Fruit fly (Drosophila melanogaster) S2 (cell line): ENCODE results near the gene Spn.

Experiments used
- CG8478 ChIP-seq: fragments of >200 bp; optimal IDR thresholded peaks from 2 replicates; lab custom pipeline; 2018
- CTCF ChIP-seq, 2 experiments: fragments of >200 bp; optimal IDR thresholded peaks; 2 replicates each; lab custom pipeline; 2018

Gene Spn

DNA sequence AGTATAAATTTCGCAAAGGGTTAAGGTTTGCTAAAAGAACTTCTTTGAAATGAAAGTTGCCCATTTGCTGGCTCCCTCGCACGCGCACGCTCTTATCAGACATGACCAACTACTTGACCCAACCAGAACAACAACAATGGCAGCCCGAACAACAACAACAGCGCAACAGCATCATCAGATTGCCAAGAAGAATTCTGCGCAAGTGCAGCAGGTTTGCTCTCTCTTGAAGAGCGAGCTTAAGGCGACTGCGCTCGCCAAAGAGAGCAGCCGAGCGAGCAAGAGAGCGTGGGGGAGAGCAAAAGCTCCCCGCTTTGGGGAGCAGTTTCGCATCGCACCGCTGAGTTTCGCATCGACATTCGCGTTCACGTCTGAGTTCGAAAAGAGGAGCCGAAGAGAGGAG lies 64.2 kb downstream of the Spn start:
- TF ChIP-seq CG8478 (lab: Kevin White, UChicago) (no peak), CTCF (optimal IDR thresholded peaks at IDR 0.05; lab: Kevin White, UChicago) (no peak)

DNA sequence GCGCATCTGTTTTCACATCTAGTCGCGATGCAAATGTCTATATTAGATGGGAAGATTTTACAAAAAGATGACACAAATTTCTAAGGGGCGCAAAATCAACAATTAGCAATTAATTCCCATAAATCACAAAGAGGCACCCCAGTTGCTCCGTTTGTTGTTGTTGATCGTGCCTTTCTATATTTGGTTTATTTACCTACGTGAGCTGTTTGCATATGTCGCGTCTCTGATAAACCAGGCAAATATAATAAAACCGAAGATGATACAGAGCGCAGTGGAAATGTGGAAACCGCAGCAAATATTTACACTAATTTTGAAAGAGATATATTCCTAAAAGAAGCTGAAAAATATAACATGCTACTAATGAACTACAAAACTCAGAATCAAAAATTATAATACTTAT lies 64.7 kb downstream of the Spn start:
- TF ChIP-seq CTCF (optimal IDR thresholded peaks at IDR 0.05; lab: Kevin White, UChicago) (no peak), CG8478 (lab: Kevin White, UChicago) (no peak)

DNA sequence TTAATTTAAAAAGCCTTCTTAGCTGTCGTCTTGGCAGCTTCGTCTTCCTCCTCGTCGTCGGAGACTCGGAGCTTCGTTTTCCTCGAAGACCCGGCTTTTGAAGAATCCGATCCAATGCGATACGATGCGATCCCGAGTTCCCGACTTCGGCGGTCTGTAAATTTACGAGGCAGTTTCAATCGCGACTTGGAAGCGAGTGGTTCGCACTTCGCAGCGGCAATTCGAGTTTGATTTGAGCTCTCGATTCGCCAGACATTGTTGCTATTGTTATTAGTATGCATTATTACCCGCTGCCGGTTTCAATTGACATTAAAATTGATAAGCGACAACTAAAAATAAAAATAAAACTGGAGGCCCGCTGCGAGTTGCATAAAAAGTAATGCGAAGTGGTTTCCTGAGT lies 65.5 kb downstream of the Spn start, which contains the start of gene CG1146:
Gene CG1146 (plus strand): TSS at position 171 of the 400 bp plus-strand sequence.
- TF ChIP-seq CTCF (optimal IDR thresholded peaks at IDR 0.05; lab: Kevin White, UChicago) = no peak
- TF ChIP-seq CG8478 (lab: Kevin White, UChicago) = no peak

DNA sequence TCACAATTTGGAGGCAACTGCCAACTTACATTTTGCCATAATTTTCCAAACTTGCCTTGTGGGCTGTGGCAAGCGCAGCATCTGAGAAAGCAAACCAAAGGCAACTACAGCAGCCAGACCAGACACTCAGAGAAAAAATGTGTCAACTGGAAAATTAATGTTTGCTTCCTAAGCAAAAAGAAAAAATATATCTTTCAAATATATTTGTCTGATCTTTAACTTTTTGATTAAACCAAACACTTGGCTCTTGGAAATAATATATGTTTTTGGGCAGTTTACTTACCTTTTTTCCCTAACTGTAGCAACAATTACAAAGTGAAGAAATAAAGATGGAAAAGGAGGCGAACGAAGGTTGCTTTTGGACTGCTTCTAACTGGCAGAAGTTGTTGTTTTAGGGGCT lies 66.8 kb downstream of the Spn start:
- TF ChIP-seq CG8478 (lab: Kevin White, UChicago) (no peak), CTCF (optimal IDR thresholded peaks at IDR 0.05; lab: Kevin White, UChicago) (no peak)

DNA sequence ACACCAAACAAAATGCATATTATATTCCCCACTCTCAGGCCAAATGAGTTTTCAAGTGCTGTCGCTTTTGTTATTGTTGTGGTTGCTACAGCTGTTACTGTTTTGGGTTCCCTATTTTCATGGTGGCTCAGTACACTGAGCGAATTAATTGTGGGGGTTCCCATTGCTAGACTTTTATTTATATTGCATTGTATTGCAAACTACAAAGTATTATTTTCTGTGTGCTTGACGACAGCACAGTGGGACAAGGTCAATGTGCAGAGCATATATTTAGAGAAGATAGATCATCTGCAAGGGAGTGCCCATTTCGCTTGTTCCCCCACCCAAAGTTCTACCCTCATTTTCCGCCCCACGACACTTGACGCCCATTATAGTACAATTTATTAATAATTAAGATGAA lies 67.6 kb downstream of the Spn start:
- no peak for TF ChIP-seq CTCF (optimal IDR thresholded peaks at IDR 0.05; lab: Kevin White, UChicago)
- no peak for TF ChIP-seq CG8478 (lab: Kevin White, UChicago)

DNA sequence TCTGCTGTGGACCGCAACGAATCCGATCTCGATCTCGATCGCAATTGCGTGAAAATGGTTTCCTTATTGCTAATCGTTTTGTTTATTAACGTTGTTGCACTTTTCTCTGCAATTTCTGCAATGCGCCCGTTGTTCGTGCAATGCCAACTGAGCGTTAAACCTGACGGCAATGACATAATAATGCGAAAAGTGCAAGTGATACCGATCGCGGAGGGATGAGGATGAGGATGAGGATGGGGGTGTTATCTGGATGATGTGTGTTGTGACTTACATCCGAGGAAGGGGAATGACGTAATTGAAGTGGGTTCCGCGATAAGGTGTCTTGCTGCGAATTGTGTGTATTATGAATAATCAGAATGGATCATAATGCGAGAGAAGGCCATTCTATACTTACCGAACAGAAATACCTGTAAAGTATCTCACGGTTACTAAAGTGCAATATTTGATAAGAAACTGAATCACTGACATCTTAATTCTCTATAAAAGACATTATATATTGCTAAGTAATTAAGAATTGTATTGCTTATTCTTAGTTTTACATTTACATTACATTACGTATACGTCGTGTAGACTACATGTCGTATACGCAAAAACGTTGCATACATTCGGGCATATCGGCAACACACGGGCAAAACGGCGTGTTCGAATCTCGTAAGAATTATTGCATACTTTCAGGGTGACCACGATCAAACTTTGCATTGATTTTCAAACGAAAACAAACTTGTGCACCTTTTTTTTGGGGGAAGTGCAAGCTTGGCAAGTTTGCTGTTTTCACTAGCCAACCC lies 68.6 kb downstream of the Spn start:
- peak; percentile 58 to 70 for TF ChIP-seq CTCF (optimal IDR thresholded peaks at IDR 0.05; lab: Kevin White, UChicago)
- TF ChIP-seq CG8478 (lab: Kevin White, UChicago) = no peak

DNA sequence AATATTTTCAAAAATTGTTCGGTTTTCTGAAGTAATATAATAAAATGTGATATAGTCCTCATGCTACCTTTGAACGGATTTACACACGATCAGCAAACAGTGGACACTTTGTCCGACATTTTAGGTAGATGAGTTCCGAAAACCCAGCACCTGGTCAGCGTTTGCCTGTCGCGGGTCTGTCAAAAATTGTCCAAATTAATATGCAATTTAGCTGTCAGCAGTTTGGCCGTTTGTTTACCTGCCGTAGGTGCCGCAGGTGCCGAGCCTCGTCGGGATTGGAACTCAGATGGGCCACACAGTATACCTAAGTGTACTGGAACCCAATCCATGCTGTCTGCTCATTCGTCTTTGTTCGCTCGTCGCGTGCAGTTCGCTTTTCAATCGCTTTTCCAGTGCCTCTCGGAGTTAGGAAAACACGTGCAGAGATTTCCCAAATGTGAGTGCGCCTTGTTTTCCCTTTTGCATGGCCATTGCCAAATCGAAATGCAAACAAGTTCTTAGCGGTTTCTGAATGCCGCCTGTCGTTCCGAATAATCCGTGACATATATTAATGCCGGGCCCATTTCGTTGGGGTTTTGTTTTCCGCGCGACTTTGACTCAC lies 71.1 kb downstream of the Spn start:
- no peak for TF ChIP-seq CTCF (optimal IDR thresholded peaks at IDR 0.05; lab: Kevin White, UChicago)
- TF ChIP-seq CG8478 (lab: Kevin White, UChicago) = no peak

DNA sequence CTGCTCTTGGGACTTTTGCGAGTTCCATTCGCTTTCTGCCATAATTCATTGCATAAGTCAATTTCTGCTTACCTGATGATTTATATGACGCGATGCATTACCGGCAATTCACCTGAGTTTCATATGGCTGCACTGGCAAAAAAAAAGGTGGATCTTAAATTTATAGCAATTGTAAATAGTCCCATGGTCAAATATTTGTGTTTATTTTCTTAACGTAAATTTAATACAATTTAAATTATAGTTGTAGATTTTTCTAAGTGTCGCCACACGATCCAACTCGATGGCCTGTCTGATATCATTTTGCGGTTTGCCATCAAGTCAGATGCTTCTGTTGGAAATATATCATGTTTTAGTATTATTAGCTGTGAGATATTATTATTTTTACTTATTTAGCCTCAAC lies 72.6 kb downstream of the Spn start:
- TF ChIP-seq CG8478 (lab: Kevin White, UChicago) (no peak), CTCF (optimal IDR thresholded peaks at IDR 0.05; lab: Kevin White, UChicago) (no peak)

DNA sequence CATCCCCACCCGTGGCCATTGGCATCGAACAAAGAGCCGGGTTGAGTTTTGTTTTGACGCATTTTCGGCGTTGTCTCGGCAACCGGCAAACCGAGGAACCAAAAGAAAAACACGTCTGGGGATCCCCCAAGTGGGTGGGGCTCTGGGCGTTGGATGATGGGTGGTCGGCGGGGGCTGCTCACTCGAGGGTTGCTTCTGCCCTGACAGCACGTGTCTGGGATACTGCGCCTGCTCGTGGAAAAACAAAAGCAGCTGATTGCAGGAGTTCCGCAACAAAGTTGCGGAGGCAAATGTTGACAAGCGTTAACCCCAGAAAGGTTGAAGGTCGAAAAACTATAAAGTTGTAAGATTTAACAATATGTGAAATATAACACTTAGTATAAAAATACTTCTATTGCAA lies 73.6 kb downstream of the Spn start:
- TF ChIP-seq CG8478 (lab: Kevin White, UChicago) (no peak), CTCF (optimal IDR thresholded peaks at IDR 0.05; lab: Kevin White, UChicago) (no peak)

DNA sequence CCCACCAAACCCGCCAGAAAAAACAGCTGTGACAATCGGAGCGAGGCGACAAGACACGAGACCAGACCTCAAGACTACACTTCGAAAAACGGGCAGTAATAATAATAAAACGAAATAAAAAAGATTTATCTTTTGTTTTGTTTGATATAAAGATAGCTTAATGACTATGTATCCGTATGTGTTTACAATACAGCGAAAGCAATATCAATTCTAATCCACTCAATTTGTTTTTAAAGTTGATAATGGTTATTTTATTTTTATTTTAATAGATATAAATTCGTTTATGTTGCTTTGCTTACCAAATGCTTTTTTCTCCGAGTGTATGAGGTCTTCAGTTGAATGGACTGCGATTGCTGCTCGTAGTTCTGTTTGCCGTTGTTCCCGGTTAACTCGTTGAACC lies 74.8 kb downstream of the Spn start:
- TF ChIP-seq CG8478 (lab: Kevin White, UChicago) (no peak), CTCF (optimal IDR thresholded peaks at IDR 0.05; lab: Kevin White, UChicago) (no peak)

DNA sequence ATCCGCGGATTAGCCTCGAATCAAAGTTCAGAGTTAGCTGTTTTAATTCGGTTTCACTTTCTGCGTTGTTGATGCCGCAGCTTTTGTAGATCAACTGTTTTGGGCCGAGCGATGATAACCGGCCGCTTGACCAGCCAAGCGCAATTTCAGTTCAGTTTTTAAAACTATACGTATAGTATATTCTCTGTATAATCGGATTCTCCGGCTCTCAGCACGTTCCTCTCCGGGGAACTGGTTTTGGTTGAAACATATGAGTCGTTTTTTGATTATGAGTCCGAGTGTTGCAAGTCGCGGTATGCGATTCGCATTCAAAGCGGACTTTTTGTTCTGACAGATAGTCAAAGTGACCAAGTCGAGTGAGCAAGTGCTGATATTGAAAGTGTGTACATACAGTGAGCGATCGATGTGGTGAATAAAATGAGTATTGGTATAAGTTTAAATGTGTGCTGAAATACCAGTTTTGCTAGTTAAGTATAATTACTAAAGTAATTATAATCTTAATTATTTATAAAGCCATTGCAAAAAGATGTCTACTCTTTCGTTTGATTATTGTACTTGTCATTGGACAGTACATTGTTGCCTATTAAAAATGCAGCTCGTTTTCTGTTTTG lies 75.6 kb downstream of the Spn start, which contains the start of gene Cyp4d20:
Gene Cyp4d20 (minus strand): TSS at position 100 of the 611 bp plus-strand sequence.
- TF ChIP-seq CTCF (optimal IDR thresholded peaks at IDR 0.05; lab: Kevin White, UChicago) (no peak), CG8478 (lab: Kevin White, UChicago) (no peak)

DNA sequence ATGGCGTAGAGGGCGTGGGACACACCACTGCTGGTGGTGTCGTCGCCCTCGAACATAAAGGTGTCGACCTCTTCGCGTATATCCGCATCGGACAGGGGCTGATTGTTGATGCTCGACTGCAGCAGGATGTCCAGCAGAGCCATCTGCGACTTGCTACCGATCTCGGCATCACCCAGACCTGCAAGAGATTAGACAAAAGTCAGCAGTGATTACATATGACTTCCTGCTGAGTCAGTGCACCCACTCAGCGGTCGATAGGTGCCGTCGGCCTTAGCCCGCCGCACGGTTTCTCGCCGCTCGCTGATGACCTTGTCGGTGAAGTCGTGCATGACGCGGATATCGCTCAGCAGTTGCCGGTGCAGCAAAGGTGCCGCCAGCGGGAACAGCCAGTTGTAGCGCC lies 77.2 kb downstream of the Spn start:
- TF ChIP-seq CG8478 (lab: Kevin White, UChicago) (no peak), CTCF (optimal IDR thresholded peaks at IDR 0.05; lab: Kevin White, UChicago) (no peak)

DNA sequence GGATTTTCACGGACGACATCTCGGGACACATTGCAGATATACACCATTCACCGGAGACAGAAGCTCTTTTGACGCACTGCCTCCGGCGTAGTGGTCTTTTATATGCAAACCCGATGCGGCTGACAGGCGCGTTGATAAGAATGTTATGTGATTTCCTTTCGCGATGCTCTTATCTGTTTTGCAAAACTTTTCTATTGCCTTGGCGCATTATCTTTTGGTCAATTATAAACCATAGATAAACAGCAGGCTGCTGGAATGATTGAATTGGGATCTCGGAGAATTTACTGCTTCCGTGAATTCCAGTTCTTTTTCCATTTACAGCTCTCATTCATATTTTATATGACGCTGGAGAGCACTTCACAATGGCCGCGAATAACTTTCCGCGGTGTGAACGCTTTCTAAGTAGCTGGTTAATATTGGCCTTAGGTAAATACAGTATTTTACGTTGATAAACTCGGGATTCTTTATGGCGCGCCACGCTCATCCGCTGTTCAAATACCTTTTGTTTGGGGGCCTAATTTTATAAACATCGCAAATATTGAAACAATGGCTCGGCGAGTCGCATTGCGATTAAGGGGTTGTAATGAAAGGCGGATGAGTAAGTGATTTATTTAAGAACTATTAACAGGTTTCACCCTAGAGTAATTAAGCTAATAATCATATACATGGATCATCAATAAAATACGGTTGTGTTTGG lies 78.4 kb downstream of the Spn start, which contains the start of gene CG16762:
Gene CG16762 (minus strand): TSS at position 51 of the 697 bp plus-strand sequence.
- TF ChIP-seq CG8478 (lab: Kevin White, UChicago) (no peak), CTCF (optimal IDR thresholded peaks at IDR 0.05; lab: Kevin White, UChicago) (no peak)

DNA sequence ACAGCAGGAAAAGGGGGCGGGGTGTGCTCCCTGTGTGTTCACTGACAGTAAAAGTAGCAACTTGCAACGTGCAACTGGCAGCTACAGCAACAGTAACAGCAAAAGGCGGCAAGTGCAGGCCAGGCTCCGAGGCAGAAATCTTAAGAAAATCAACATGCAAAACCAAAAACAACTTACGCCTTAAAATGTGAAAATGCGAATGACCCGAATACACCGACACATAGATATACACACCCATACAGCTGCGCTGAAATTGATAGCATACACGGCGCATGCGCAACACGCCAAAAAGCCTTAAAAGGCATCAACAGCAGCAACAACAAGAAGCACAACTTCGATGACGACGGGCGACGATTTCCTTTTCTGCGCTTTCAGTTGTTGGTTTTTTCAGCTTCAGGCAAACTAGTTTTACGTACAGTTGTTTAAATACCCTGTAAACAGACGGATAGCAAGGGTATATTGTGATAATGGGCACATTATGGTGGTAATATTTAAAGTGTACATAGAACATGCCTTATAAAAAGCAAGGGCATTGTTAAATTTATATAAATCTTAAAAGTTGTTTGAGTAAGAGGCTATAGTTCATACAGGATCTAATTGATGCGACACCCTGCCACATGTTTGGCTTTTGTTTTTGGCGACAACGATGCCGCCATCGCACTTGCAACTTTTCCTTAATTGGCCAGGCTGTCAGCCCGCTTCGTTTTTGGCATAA lies 81.6 kb downstream of the Spn start:
- TF ChIP-seq CG8478 (lab: Kevin White, UChicago) = no peak
- no peak for TF ChIP-seq CTCF (optimal IDR thresholded peaks at IDR 0.05; lab: Kevin White, UChicago)
